Fruit fly (Drosophila melanogaster) whole organism, prepupa: ENCODE data around the gene CG12438.

Source experiments
- Blimp-1 ChIP-seq: fragments of 200-800 bp; sonication (Bioruptor generic); optimal IDR thresholded peaks from 3 replicates; lab custom pipeline; 2017; ENCODE audit warnings: missing biosample characterization, missing genetic modification characterization, mild to moderate bottlenecking, moderate library complexity, missing genetic modification reagents
- CG10631 ChIP-seq: fragments of 200-800 bp; sonication (Bioruptor generic); optimal IDR thresholded peaks from 2 replicates; lab custom pipeline; 2016; ENCODE audit warnings: missing biosample characterization, missing genetic modification characterization
- CG11294 ChIP-seq: fragments of 200-800 bp; sonication (Bioruptor generic); IDR thresholded peaks from 2 replicates; pipeline ENCODE4 v1.3.6; 2022; ENCODE audit warnings: missing biosample characterization, missing genetic modification characterization
- CG11902 ChIP-seq: fragments of 200-800 bp; sonication (Bioruptor generic); optimal IDR thresholded peaks from 3 replicates; lab custom pipeline; 2016; ENCODE audit warnings: missing biosample characterization, missing genetic modification characterization
- CG15336 ChIP-seq: fragments of 200-800 bp; sonication (Bioruptor generic); IDR thresholded peaks from 2 replicates; pipeline ENCODE4 v1.3.6; 2022; ENCODE audit warnings: missing biosample characterization, missing genetic modification characterization
- CG1621 ChIP-seq: fragments of 200-800 bp; sonication (Bioruptor generic); optimal IDR thresholded peaks from 3 replicates; lab custom pipeline; 2018; ENCODE audit warnings: missing biosample characterization, mild to moderate bottlenecking, missing genetic modification characterization
- CG16779 ChIP-seq: fragments of 200-800 bp; sonication (Bioruptor generic); optimal IDR thresholded peaks from 3 replicates; lab custom pipeline; 2017; ENCODE audit warnings: missing biosample characterization, mild to moderate bottlenecking, missing genetic modification characterization
- CG3032 ChIP-seq: fragments of 200-800 bp; optimal IDR thresholded peaks from 2 replicates; lab custom pipeline; 2019; ENCODE audit warnings: missing biosample characterization, mild to moderate bottlenecking, missing genetic modification characterization, moderate library complexity
- CG31627 ChIP-seq: fragments of 200-800 bp; sonication (Bioruptor generic); optimal IDR thresholded peaks from 3 replicates; lab custom pipeline; 2016; ENCODE audit warnings: missing biosample characterization, missing genetic modification characterization
- CG32006 ChIP-seq: fragments of 200-800 bp; sonication (Bioruptor generic); optimal IDR thresholded peaks from 3 replicates; lab custom pipeline; 2017; ENCODE audit warnings: missing biosample characterization, mild to moderate bottlenecking, missing genetic modification characterization
- CG3919 ChIP-seq: fragments of 200-800 bp; sonication (Bioruptor generic); optimal IDR thresholded peaks from 3 replicates; lab custom pipeline; 2016; ENCODE audit warnings: missing biosample characterization, missing genetic modification characterization
- CG6163 ChIP-seq: fragments of 200-800 bp; sonication (Bioruptor generic); IDR thresholded peaks from 3 replicates; pipeline ENCODE4 v1.3.6; 2022; ENCODE audit warnings: missing biosample characterization, missing genetic modification characterization
- CG6792 ChIP-seq: fragments of 200-800 bp; sonication (Bioruptor generic); optimal IDR thresholded peaks from 3 replicates; lab custom pipeline; 2016; ENCODE audit warnings: missing biosample characterization, missing genetic modification characterization
- CG6808 ChIP-seq: fragments of 200-800 bp; sonication (Bioruptor generic); optimal IDR thresholded peaks from 3 replicates; lab custom pipeline; 2017; ENCODE audit warnings: missing biosample characterization, missing genetic modification characterization, mild to moderate bottlenecking, moderate library complexity, missing genetic modification reagents
- CG7368 ChIP-seq: fragments of 200-800 bp; sonication (Bioruptor generic); optimal IDR thresholded peaks from 3 replicates; lab custom pipeline; 2016; ENCODE audit warnings: missing biosample characterization, missing genetic modification characterization
- CG8632 ChIP-seq: fragments of 200-800 bp; sonication (Bioruptor generic); optimal IDR thresholded peaks from 3 replicates; lab custom pipeline; 2016; ENCODE audit warnings: missing biosample characterization, missing genetic modification characterization
- CG9139 ChIP-seq: fragments of 200-800 bp; sonication (Bioruptor generic); optimal IDR thresholded peaks from 3 replicates; lab custom pipeline; 2017; ENCODE audit warnings: missing biosample characterization, mild to moderate bottlenecking, missing genetic modification characterization
- Eip75B ChIP-seq: fragments of 200-800 bp; sonication (Bioruptor generic); optimal IDR thresholded peaks from 3 replicates; lab custom pipeline; 2016; ENCODE audit warnings: missing biosample characterization, missing genetic modification characterization
- Eip78C ChIP-seq: fragments of 200-800 bp; sonication (Bioruptor generic); peaks from one replicate; lab custom pipeline; 2016; ENCODE audit warnings: missing biosample characterization, missing genetic modification characterization
- Eip93F ChIP-seq: fragments of 200-800 bp; sonication (Bioruptor generic); optimal IDR thresholded peaks from 2 replicates; lab custom pipeline; 2016; ENCODE audit warnings: missing biosample characterization, mild to moderate bottlenecking, missing genetic modification characterization
- Ets96B ChIP-seq: fragments of 200-800 bp; optimal IDR thresholded peaks from 2 replicates; lab custom pipeline; 2019; ENCODE audit warnings: missing biosample characterization, mild to moderate bottlenecking, missing genetic modification characterization, moderate library complexity
- Gug ChIP-seq: fragments of 200-800 bp; sonication (Bioruptor generic); IDR thresholded peaks from 2 replicates; pipeline ENCODE4 v1.3.6; 2022; ENCODE audit warnings: missing biosample characterization, missing genetic modification characterization
- Hr38 ChIP-seq: sonication (Bioruptor generic); optimal IDR thresholded peaks from 2 replicates; lab custom pipeline; 2016; ENCODE audit warnings: missing biosample characterization, missing genetic modification characterization
- Hr39 ChIP-seq: fragments of 200-800 bp; sonication (Bioruptor generic); optimal IDR thresholded peaks from 2 replicates; lab custom pipeline; 2016; ENCODE audit warnings: missing biosample characterization, missing genetic modification characterization
- Lpt ChIP-seq: fragments of 200-800 bp; sonication (Bioruptor generic); optimal IDR thresholded peaks from 3 replicates; lab custom pipeline; 2016; ENCODE audit warnings: missing biosample characterization, missing genetic modification characterization
- Met ChIP-seq: fragments of 200-800 bp; sonication (Bioruptor generic); optimal IDR thresholded peaks from 3 replicates; lab custom pipeline; 2016; ENCODE audit warnings: missing biosample characterization, missing genetic modification characterization
- OdsH ChIP-seq: fragments of 200-800 bp; sonication (Bioruptor generic); optimal IDR thresholded peaks from 3 replicates; lab custom pipeline; 2016; ENCODE audit warnings: missing biosample characterization, missing genetic modification characterization
- Smox ChIP-seq: fragments of 200-800 bp; sonication (Bioruptor generic); optimal IDR thresholded peaks from 3 replicates; lab custom pipeline; 2016; ENCODE audit warnings: missing biosample characterization, missing genetic modification characterization
- Sox14 ChIP-seq: fragments of 200-800 bp; sonication (Bioruptor generic); optimal IDR thresholded peaks from 3 replicates; lab custom pipeline; 2016; ENCODE audit warnings: missing biosample characterization, missing genetic modification characterization
- Sox15 ChIP-seq: fragments of 200-800 bp; sonication (Bioruptor generic); optimal IDR thresholded peaks from 3 replicates; lab custom pipeline; 2016; ENCODE audit warnings: missing biosample characterization, missing genetic modification characterization
- achi ChIP-seq: fragments of 200-800 bp; sonication (Bioruptor generic); optimal IDR thresholded peaks from 3 replicates; lab custom pipeline; 2016; ENCODE audit warnings: missing biosample characterization, missing genetic modification characterization
- acj6 ChIP-seq: fragments of 200-800 bp; sonication (Bioruptor generic); optimal IDR thresholded peaks from 3 replicates; lab custom pipeline; 2016; ENCODE audit warnings: missing biosample characterization, missing genetic modification characterization
- dsx ChIP-seq: fragments of 200-800 bp; optimal IDR thresholded peaks from 3 replicates; lab custom pipeline; 2019; ENCODE audit warnings: missing biosample characterization, mild to moderate bottlenecking, missing genetic modification characterization, moderate library complexity; ENCODE audit not compliant: poor library complexity, severe bottlenecking
- esn ChIP-seq: fragments of 200-800 bp; sonication (Bioruptor generic); optimal IDR thresholded peaks from 2 replicates; lab custom pipeline; 2016; ENCODE audit warnings: missing biosample characterization, mild to moderate bottlenecking, missing genetic modification characterization, moderate library complexity
- fd59A ChIP-seq: fragments of 200-800 bp; sonication (Bioruptor generic); optimal IDR thresholded peaks from 2 replicates; lab custom pipeline; 2017; ENCODE audit warnings: missing biosample characterization, mild to moderate bottlenecking, missing genetic modification characterization, missing genetic modification reagents
- fd85E ChIP-seq: fragments of 200-800 bp; sonication (Bioruptor generic); optimal IDR thresholded peaks from 3 replicates; lab custom pipeline; 2016; ENCODE audit warnings: missing biosample characterization, missing genetic modification characterization
- lz ChIP-seq: fragments of 200-800 bp; sonication (Bioruptor generic); optimal IDR thresholded peaks from 3 replicates; lab custom pipeline; 2016; ENCODE audit warnings: missing biosample characterization, missing genetic modification characterization
- pdm3 ChIP-seq: fragments of 200-800 bp; sonication (Bioruptor generic); optimal IDR thresholded peaks from 3 replicates; lab custom pipeline; 2016; ENCODE audit warnings: missing biosample characterization, missing genetic modification characterization
- salr ChIP-seq, 2 experiments: fragments of 200-800 bp; sonication (Bioruptor generic); optimal IDR thresholded peaks; 3 replicates each; lab custom pipeline; 2016 to 2018; ENCODE audit warnings: missing biosample characterization in 2 of 2, missing genetic modification characterization in 2 of 2, mild to moderate bottlenecking in 1 of 2
- spab ChIP-seq: fragments of 200-800 bp; sonication (Bioruptor generic); optimal IDR thresholded peaks from 2 replicates; lab custom pipeline; 2017; ENCODE audit warnings: missing biosample characterization, mild to moderate bottlenecking, missing genetic modification characterization, missing genetic modification reagents
- svp ChIP-seq: fragments of 200-800 bp; sonication (Bioruptor generic); peaks from one replicate; lab custom pipeline; 2016; ENCODE audit warnings: missing biosample characterization, missing genetic modification characterization
- topi ChIP-seq: fragments of 200-800 bp; sonication (Bioruptor generic); optimal IDR thresholded peaks from 3 replicates; lab custom pipeline; 2016; ENCODE audit warnings: missing biosample characterization, missing genetic modification characterization
- vri ChIP-seq: fragments of 200-800 bp; sonication (Bioruptor generic); optimal IDR thresholded peaks from 3 replicates; lab custom pipeline; 2016; ENCODE audit warnings: missing biosample characterization, mild to moderate bottlenecking, missing genetic modification characterization

CG12438 gene

dm6 chr2L:8740757-8741278 is 11.3 kb upstream of the CG12438 start:
- peak; percentile 99 for TF ChIP-seq CG6808
- TF ChIP-seq CG16779 (tag; lab: Kevin White, UChicago): no peak
- peak; percentile 27 for TF ChIP-seq Eip78C (GFP tag; lab: Kevin White, UChicago)
- peak; percentile 43 for TF ChIP-seq dsx (GFP tag; lab: Kevin White, UChicago)
- TF ChIP-seq, all 60 proteins: peak for 3

DNA sequence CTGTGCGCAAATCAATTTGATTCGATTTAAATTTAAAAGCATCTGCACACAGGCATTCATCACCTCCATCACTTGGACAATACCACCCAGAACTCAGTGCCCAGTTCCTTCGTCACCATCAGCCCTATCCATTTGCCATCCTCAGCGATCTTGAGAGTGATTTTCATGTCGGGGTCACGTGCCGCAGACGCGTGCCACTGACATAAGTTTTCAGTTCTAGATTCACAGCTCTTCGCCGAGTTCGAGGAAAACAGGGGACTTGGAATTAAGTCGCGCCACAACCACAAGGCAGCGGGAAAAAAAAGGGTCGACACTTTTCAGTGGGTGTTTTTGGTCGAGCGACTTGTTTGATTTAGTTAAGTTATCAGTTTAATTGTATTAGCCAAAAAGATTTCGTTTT is 9.0 kb upstream of the CG12438 start:
- no peak for TF ChIP-seq Blimp-1 (GFP tag; lab: Kevin White, UChicago)
- no peak for TF ChIP-seq Eip93F (GFP tag; lab: Kevin White, UChicago)
- no peak for TF ChIP-seq CG10631
- no peak for TF ChIP-seq CG16779 (tag; lab: Kevin White, UChicago)
- TF ChIP-seq Hr39: no peak
- TF ChIP-seq Hr38: no peak
- no peak for TF ChIP-seq dsx (GFP tag; lab: Kevin White, UChicago)
- no peak for TF ChIP-seq Gug (GFP tag; lab: Robert Waterston, UW)
- TF ChIP-seq achi (GFP tag; lab: Kevin White, UChicago): no peak
- no peak for TF ChIP-seq spab
- TF ChIP-seq topi (GFP tag; lab: Kevin White, UChicago): no peak
- no peak for TF ChIP-seq CG8632
- no peak for TF ChIP-seq Eip78C (GFP tag; lab: Kevin White, UChicago)
- TF ChIP-seq acj6: no peak
- no peak for TF ChIP-seq CG7368 (GFP tag; lab: Kevin White, UChicago)
- no peak for TF ChIP-seq Eip75B
- no peak for TF ChIP-seq svp
- TF ChIP-seq Sox14 (GFP tag; lab: Kevin White, UChicago): no peak
- no peak for TF ChIP-seq CG1621 (tag; lab: Kevin White, UChicago)

DNA sequence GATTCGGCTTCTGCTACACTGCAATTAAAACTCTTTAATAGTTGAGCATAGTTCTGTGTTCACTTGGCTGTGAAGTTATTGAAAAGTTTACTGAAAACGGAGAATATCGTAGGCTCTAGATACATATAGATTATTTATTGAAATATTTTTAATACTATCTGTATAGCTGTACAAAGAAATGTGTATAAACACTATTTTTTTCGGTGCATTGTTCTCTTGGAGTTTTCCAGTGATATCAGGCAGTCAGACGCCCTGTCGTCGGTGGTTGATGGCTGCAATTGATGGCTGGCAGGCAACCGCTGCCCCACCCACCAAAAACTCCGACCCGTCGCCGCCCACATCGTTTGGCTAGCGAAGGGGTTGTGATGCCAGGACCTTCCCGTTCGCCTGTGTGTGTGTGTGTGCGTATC is 5.7 kb upstream of the CG12438 start:
- TF ChIP-seq esn: no peak
- TF ChIP-seq Lpt (GFP tag; lab: Kevin White, UChicago): no peak
- TF ChIP-seq pdm3 (GFP tag; lab: Kevin White, UChicago): no peak
- no peak for TF ChIP-seq Met (GFP tag; lab: Kevin White, UChicago)
- TF ChIP-seq CG16779 (tag; lab: Kevin White, UChicago): no peak
- TF ChIP-seq Eip75B: no peak
- TF ChIP-seq Eip78C (GFP tag; lab: Kevin White, UChicago): peak; percentile 77
- TF ChIP-seq Blimp-1 (GFP tag; lab: Kevin White, UChicago): no peak
- no peak for TF ChIP-seq CG7368 (GFP tag; lab: Kevin White, UChicago)
- no peak for TF ChIP-seq CG9139 (GFP tag; lab: Kevin White, UChicago)
- TF ChIP-seq CG6163 (GFP tag; lab: Robert Waterston, UW): no peak
- TF ChIP-seq Hr39: no peak
- peak; percentile 11 for TF ChIP-seq CG6792
- no peak for TF ChIP-seq CG15336 (GFP tag; lab: Robert Waterston, UW)
- no peak for TF ChIP-seq Sox15 (GFP tag; lab: Kevin White, UChicago)
- TF ChIP-seq CG31627 (GFP tag; lab: Kevin White, UChicago): no peak
- TF ChIP-seq CG10631: no peak
- no peak for TF ChIP-seq CG11294 (GFP tag; lab: Robert Waterston, UW)
- TF ChIP-seq acj6: no peak
- no peak for TF ChIP-seq salr (GFP tag; optimal IDR thresholded peaks at IDR 0.05; lab: Kevin White, UChicago)
- no peak for TF ChIP-seq OdsH (GFP tag; lab: Kevin White, UChicago)
- TF ChIP-seq CG11902 (GFP tag; lab: Kevin White, UChicago): no peak
- no peak for TF ChIP-seq spab
- no peak for TF ChIP-seq fd85E (GFP tag; lab: Kevin White, UChicago)
- no peak for TF ChIP-seq Gug (GFP tag; lab: Robert Waterston, UW)
- peak; percentile 32 for TF ChIP-seq topi (GFP tag; lab: Kevin White, UChicago)
- no peak for TF ChIP-seq vri (GFP tag; lab: Kevin White, UChicago)
- TF ChIP-seq CG3032: no peak
- TF ChIP-seq svp: peak; percentile 57
- peak; percentile 20 for TF ChIP-seq CG3919 (GFP tag; lab: Kevin White, UChicago)
- no peak for TF ChIP-seq Ets96B (tag; lab: Kevin White, UChicago)
- TF ChIP-seq Smox (GFP tag; lab: Kevin White, UChicago): no peak
- no peak for TF ChIP-seq lz
- TF ChIP-seq CG6808: no peak
- no peak for TF ChIP-seq fd59A (GFP tag; lab: Kevin White, UChicago)
- no peak for TF ChIP-seq CG32006
- TF ChIP-seq, all 60 proteins: peak for 5
